Worm (Caenorhabditis elegans) whole organism, early embryonic: ENCODE data around the gene spi-1.

ENCODE experiments used
- B0310.2 ChIP-seq: sonication (generic microtip); optimal IDR thresholded peaks from 2 replicates; lab custom pipeline; 2016; ENCODE audit warnings: mild to moderate bottlenecking, missing genetic modification characterization, missing compliant biosample characterization
- F13C5.2 ChIP-seq: sonication (generic microtip); optimal IDR thresholded peaks from 2 replicates; lab custom pipeline; 2017; ENCODE audit warnings: mild to moderate bottlenecking, missing genetic modification characterization, inconsistent platforms, missing compliant biosample characterization
- ama-1 ChIP-seq: fragments of 150-350 bp; optimal IDR thresholded peaks from 2 replicates; lab custom pipeline; 2014
- ceh-13 ChIP-seq: fragments of 200-800 bp; sonication (Bioruptor generic); optimal IDR thresholded peaks from 2 replicates; lab custom pipeline; 2018; ENCODE audit warnings: mild to moderate bottlenecking, missing genetic modification characterization, missing compliant biosample characterization
- ets-7 ChIP-seq: sonication (generic microtip); optimal IDR thresholded peaks from 2 replicates; lab custom pipeline; 2016; ENCODE audit warnings: missing genotype, missing genetic modification characterization, missing compliant biosample characterization
- hmbx-1 ChIP-seq: sonication (generic microtip); optimal IDR thresholded peaks from 2 replicates; lab custom pipeline; 2016; ENCODE audit warnings: mild to moderate bottlenecking, missing genetic modification characterization, missing compliant biosample characterization
- hmg-4 ChIP-seq: fragments of 200-800 bp; sonication (Bioruptor generic); optimal IDR thresholded peaks from 2 replicates; lab custom pipeline; 2018; ENCODE audit warnings: mild to moderate bottlenecking, missing genetic modification characterization, missing compliant biosample characterization
- pes-1 ChIP-seq: fragments of 200-800 bp; sonication (Bioruptor generic); IDR thresholded peaks from 2 replicates; pipeline ENCODE4 v1.3.6; 2022; ENCODE audit warnings: missing genetic modification reagents, missing genetic modification characterization, missing compliant biosample characterization
- scrt-1 ChIP-seq: fragments of 200-800 bp; sonication (Bioruptor generic); IDR thresholded peaks from 2 replicates; pipeline ENCODE4 v1.3.6; 2022; ENCODE audit warnings: missing genetic modification characterization, missing compliant biosample characterization
- sea-1 ChIP-seq: fragments of 200-800 bp; sonication (Bioruptor generic); conservative IDR thresholded peaks from 2 replicates; pipeline ENCODE4 v1.3.6; 2022; ENCODE audit warnings: missing genetic modification characterization, missing compliant biosample characterization
- tbx-37 ChIP-seq: fragments of 200-800 bp; sonication (Bioruptor generic); conservative IDR thresholded peaks from 2 replicates; pipeline ENCODE4 v1.3.6; 2022; ENCODE audit warnings: missing genetic modification reagents, missing genetic modification characterization, missing compliant biosample characterization
- tra-4 ChIP-seq: sonication (generic microtip); optimal IDR thresholded peaks from 2 replicates; lab custom pipeline; 2017; ENCODE audit warnings: missing genetic modification characterization, missing compliant biosample characterization

- TF ChIP-seq ama-1 (lab: Kevin White, UChicago) (no peak), sea-1 (no peak), pes-1 (GFP tag; lab: Robert Waterston, UW) (no peak), tbx-37 (GFP tag; lab: Robert Waterston, UW) (no peak), tra-4 (tag; lab: Kevin White, UChicago) (no peak), B0310.2 (tag; lab: Kevin White, UChicago) (no peak), hmbx-1 (tag; lab: Kevin White, UChicago) (no peak), ceh-13 (GFP tag; lab: Kevin White, UChicago) (no peak), F13C5.2 (tag; lab: Kevin White, UChicago) (no peak), hmg-4 (GFP tag; lab: Kevin White, UChicago) (no peak), ets-7 (tag; lab: Kevin White, UChicago) (no peak), scrt-1 (GFP tag; lab: Robert Waterston, UW) (no peak)
Measured at ce11 chrII:7528210-7528609, 32.2 kb downstream of the spi-1 start.
